Fruit fly (Drosophila melanogaster): ENCODE results near the gene CG33281.

The CG33281 gene

DNA sequence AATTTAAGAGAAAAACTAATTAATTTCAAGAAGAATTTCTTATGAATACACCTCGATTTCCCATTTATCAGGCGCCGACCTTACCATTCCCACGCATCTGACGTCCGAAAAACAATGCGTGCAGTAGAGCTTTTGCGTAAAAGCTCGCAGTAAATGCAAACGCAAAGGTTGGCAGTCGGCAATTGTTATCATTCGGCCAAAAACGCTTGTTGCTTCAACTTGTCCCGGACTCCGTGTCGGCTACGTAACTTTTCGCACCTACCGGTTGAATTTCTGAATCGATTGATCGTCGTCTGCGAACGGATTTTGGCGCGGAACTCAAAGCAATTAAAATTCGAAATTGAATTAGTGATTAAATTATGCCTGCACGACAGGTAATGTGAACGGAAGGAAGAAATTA, 20.1 kb upstream of the CG33281 start, which contains the start of gene CG3277:
Gene CG3277, plus strand, starts transcription at position 208 of the 400 bp plus-strand sequence.
- TF ChIP-seq psq (optimal IDR thresholded peaks at IDR 0.05): no peak
- no peak for TF ChIP-seq CG8478 (optimal IDR thresholded peaks at IDR 0.05)
- no peak for TF ChIP-seq pan (optimal IDR thresholded peaks at IDR 0.05)
- no peak for TF ChIP-seq EcR (GFP tag; optimal IDR thresholded peaks at IDR 0.05)

dm6 chr2L:3304831-3305828, 18.9 kb upstream of the CG33281 start:
- TF ChIP-seq Dll (optimal IDR thresholded peaks at IDR 0.05) (no peak), EcR (GFP tag; optimal IDR thresholded peaks at IDR 0.05) (no peak), psq (optimal IDR thresholded peaks at IDR 0.05) (no peak)

DNA sequence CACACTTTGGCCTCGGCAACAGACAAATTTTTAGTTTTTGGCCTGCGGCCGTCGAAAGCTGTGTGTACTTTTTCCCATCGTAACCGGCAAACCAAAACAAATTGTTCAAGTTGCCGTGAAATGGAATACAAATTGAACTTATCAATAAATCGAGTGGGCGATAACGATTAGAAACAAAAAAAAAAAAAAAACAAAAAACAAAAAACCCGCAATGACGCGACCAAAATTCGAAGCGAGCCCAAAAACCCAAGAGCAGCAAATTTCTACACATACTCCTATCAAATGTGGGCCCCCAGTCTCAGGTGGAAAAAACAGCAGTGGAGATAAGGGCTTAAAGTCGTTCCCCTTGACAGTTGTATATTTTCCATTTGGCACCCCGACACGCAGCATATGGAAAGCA, 16.8 kb upstream of the CG33281 start:
- no peak for TF ChIP-seq pan (optimal IDR thresholded peaks at IDR 0.05)
- TF ChIP-seq psq (optimal IDR thresholded peaks at IDR 0.05): no peak
- no peak for TF ChIP-seq CG8478 (optimal IDR thresholded peaks at IDR 0.05)
- no peak for TF ChIP-seq EcR (GFP tag; optimal IDR thresholded peaks at IDR 0.05)
- TF ChIP-seq usp (GFP tag; optimal IDR thresholded peaks at IDR 0.05): no peak
- TF ChIP-seq Dll (optimal IDR thresholded peaks at IDR 0.05): no peak

DNA sequence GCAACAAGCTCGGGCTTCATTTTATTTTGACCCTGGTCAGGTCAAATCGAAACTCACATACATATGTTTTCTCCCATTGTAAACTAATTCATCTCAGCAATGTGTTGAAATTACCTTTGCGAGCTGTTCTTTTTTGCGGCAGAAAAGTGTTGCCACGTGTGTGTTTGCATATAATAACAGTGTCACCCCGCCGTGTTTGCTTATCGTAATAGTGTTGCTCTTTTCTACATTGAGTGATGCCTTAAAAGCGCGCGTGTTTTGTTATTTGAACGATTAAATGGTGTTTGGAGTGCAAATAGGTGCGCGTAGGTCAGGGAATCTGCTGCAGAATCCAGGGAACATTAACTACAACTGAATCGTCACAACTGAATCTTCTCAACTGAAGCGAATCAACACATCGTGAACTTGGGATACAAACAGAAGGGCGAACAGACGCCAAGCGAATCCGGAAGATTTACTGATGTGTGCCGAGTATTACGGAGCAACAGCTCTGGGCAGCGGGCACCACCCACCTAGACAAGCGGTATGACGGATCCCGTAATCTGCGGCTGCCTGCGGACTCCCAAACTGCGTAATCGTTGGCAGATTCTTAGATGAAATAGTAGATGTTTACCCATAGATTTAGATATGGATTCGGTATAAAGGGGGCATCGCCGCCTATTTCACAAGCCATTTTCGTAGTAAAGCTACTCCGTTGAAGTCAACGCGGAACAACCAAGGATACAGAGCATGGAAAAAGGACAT, 15.3 kb upstream of the CG33281 start, which contains the start of gene CG15406:
Gene CG15406, plus strand, starts transcription at position 694 of the 744 bp plus-strand sequence.
- TF ChIP-seq psq (optimal IDR thresholded peaks at IDR 0.05): no peak
- no peak for TF ChIP-seq EcR (GFP tag; optimal IDR thresholded peaks at IDR 0.05)
- no peak for TF ChIP-seq pan (optimal IDR thresholded peaks at IDR 0.05)
- no peak for TF ChIP-seq CG8478 (optimal IDR thresholded peaks at IDR 0.05)
- no peak for TF ChIP-seq usp (GFP tag; optimal IDR thresholded peaks at IDR 0.05)
- no peak for TF ChIP-seq Dll (optimal IDR thresholded peaks at IDR 0.05)

dm6 chr2L:3319731-3320295, 4.2 kb upstream of the CG33281 start, which contains the start of the genes Fign and CG8837:
Gene Fign, minus strand, starts transcription at chr2L:3319872.
Gene CG8837, plus strand, starts transcription at chr2L:3320245.
- TF ChIP-seq EcR (GFP tag; optimal IDR thresholded peaks at IDR 0.05) (no peak), usp (GFP tag; optimal IDR thresholded peaks at IDR 0.05) (no peak), psq (optimal IDR thresholded peaks at IDR 0.05) (no peak), CG8478 (optimal IDR thresholded peaks at IDR 0.05) (no peak), Dll (optimal IDR thresholded peaks at IDR 0.05) (no peak), pan (optimal IDR thresholded peaks at IDR 0.05) (no peak)

DNA sequence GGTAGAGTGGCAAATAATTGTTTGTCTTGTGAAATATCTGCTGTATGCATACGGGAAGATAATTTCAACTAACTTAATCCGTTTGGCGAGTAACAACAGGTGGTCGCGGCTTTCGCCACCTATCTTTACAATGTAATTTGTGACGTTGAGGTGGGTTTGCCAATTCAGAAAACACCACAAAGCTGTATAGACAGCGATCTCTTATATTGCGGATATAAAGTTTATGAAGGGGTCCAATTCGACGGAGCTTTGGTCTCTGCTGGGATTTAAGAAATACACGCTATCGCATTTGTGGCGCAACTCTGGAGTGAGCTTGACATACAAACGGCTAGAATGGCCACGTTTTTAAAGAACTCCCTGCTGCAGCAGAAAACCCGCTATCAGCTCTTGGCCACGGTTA, 3.6 kb downstream of the CG33281 start, which contains the start of gene CG33282:
Gene CG33282, plus strand, starts transcription at position 301 of the 400 bp plus-strand sequence.
- TF ChIP-seq CG8478 (optimal IDR thresholded peaks at IDR 0.05): no peak
- no peak for TF ChIP-seq EcR (GFP tag; optimal IDR thresholded peaks at IDR 0.05)
- TF ChIP-seq pan (optimal IDR thresholded peaks at IDR 0.05): no peak
- no peak for TF ChIP-seq usp (GFP tag; optimal IDR thresholded peaks at IDR 0.05)
- no peak for TF ChIP-seq Dll (optimal IDR thresholded peaks at IDR 0.05)
- TF ChIP-seq psq (optimal IDR thresholded peaks at IDR 0.05): no peak

DNA sequence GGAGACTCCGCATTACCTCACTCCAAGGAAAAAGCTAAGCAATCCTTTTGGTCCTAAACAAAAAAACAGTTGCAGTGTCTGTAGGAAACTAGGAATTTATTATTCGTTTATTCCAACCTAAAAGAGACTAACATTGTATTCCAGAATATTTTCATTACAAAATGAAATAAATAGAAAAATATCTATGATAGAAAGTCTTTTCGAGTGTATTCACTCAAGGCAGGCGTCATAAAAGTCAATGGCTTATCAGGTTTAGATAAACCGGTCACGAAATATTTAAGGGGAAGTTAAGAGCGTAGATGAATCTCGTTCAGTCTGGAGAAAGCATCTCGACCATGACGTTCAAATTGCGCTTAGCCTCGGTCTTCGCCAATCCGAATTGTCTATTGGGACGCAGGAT, 6.6 kb downstream of the CG33281 start, which contains the start of gene CG3285:
Gene CG3285, plus strand, starts transcription at position 301 of the 400 bp plus-strand sequence.
- TF ChIP-seq EcR (GFP tag; optimal IDR thresholded peaks at IDR 0.05) (no peak), psq (optimal IDR thresholded peaks at IDR 0.05) (no peak), Dll (optimal IDR thresholded peaks at IDR 0.05) (no peak), CG8478 (optimal IDR thresholded peaks at IDR 0.05) (no peak), pan (optimal IDR thresholded peaks at IDR 0.05) (no peak), usp (GFP tag; optimal IDR thresholded peaks at IDR 0.05) (no peak)

dm6 chr2L:3332514-3332913, 8.5 kb downstream of the CG33281 start, which contains the start of gene CG15408:
Gene CG15408, plus strand, starts transcription at chr2L:3332814.
- no peak for TF ChIP-seq CG8478 (optimal IDR thresholded peaks at IDR 0.05)
- TF ChIP-seq psq (optimal IDR thresholded peaks at IDR 0.05): no peak
- TF ChIP-seq usp (GFP tag; optimal IDR thresholded peaks at IDR 0.05): no peak
- TF ChIP-seq Dll (optimal IDR thresholded peaks at IDR 0.05): no peak
- no peak for TF ChIP-seq pan (optimal IDR thresholded peaks at IDR 0.05)
- TF ChIP-seq EcR (GFP tag; optimal IDR thresholded peaks at IDR 0.05): no peak

- no peak for TF ChIP-seq Dll (optimal IDR thresholded peaks at IDR 0.05)
- TF ChIP-seq pan (optimal IDR thresholded peaks at IDR 0.05): peak; percentile 57
- no peak for TF ChIP-seq psq (optimal IDR thresholded peaks at IDR 0.05)
- no peak for TF ChIP-seq usp (GFP tag; optimal IDR thresholded peaks at IDR 0.05)
These were observed 14.7 kb downstream of the CG33281 start for dm6 chr2L:3338566-3339215.

DNA sequence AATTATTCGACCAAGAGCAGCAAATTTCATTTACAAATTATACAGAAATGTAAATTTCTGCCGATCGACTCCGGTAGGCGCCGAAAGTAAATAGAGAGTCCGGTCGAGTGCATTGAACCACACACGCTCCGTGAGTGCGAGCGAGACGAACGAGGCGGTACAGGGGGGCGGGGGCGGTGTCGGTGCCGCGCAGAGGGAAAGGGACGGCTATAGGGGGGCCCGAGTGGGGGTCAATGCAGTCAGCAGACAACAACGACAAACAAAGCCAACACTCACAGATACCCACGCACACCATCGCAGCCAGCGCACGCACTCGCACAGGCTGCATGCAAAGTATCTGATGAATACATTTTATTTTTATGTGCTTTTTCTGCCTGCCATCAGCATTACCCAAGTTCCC, 15.4 kb downstream of the CG33281 start:
- TF ChIP-seq CG8478 (optimal IDR thresholded peaks at IDR 0.05): no peak
- peak; percentile 96 to 97 for TF ChIP-seq EcR (GFP tag; optimal IDR thresholded peaks at IDR 0.05)
- no peak for TF ChIP-seq psq (optimal IDR thresholded peaks at IDR 0.05)
- no peak for TF ChIP-seq Dll (optimal IDR thresholded peaks at IDR 0.05)
- TF ChIP-seq usp (GFP tag; optimal IDR thresholded peaks at IDR 0.05): no peak
- no peak for TF ChIP-seq pan (optimal IDR thresholded peaks at IDR 0.05)

Data from whole organism.